Fruit fly (Drosophila melanogaster) whole organism, prepupa: Measurements from ENCODE around the gene CG7294.

Experiments used
- CG10669 ChIP-seq: fragments of 200-800 bp; sonication (Bioruptor generic); optimal IDR thresholded peaks from 3 replicates; lab custom pipeline; 2018; ENCODE audit warnings: missing biosample characterization, mild to moderate bottlenecking, missing genetic modification characterization, moderate library complexity
- CG8632 ChIP-seq: fragments of 200-800 bp; sonication (Bioruptor generic); optimal IDR thresholded peaks from 3 replicates; lab custom pipeline; 2016; ENCODE audit warnings: missing biosample characterization, missing genetic modification characterization
- Hr39 ChIP-seq: fragments of 200-800 bp; sonication (Bioruptor generic); optimal IDR thresholded peaks from 2 replicates; lab custom pipeline; 2016; ENCODE audit warnings: missing biosample characterization, missing genetic modification characterization
- Met ChIP-seq: fragments of 200-800 bp; sonication (Bioruptor generic); optimal IDR thresholded peaks from 3 replicates; lab custom pipeline; 2016; ENCODE audit warnings: missing biosample characterization, missing genetic modification characterization
- eg ChIP-seq: fragments of 200-800 bp; sonication (Bioruptor generic); IDR thresholded peaks from 3 replicates; pipeline ENCODE4 v1.3.6; 2022; ENCODE audit warnings: missing biosample characterization, missing genetic modification characterization
- lz ChIP-seq: fragments of 200-800 bp; sonication (Bioruptor generic); optimal IDR thresholded peaks from 3 replicates; lab custom pipeline; 2016; ENCODE audit warnings: missing biosample characterization, missing genetic modification characterization
- salr ChIP-seq, 2 experiments: fragments of 200-800 bp; sonication (Bioruptor generic); optimal IDR thresholded peaks; 3 replicates each; lab custom pipeline; 2016 to 2018; ENCODE audit warnings: missing biosample characterization in 2 of 2, missing genetic modification characterization in 2 of 2, mild to moderate bottlenecking in 1 of 2
- topi ChIP-seq: fragments of 200-800 bp; sonication (Bioruptor generic); optimal IDR thresholded peaks from 3 replicates; lab custom pipeline; 2016; ENCODE audit warnings: missing biosample characterization, missing genetic modification characterization
- vri ChIP-seq: fragments of 200-800 bp; sonication (Bioruptor generic); optimal IDR thresholded peaks from 3 replicates; lab custom pipeline; 2016; ENCODE audit warnings: missing biosample characterization, mild to moderate bottlenecking, missing genetic modification characterization

CG7294 gene

dm6 chr2L:10639631-10640030, 49.4 kb downstream of the CG7294 start, which contains the start of gene CG31872:
CG31872 (plus strand) TSS chr2L:10639931.
- TF ChIP-seq eg (no peak), CG10669 (GFP tag; lab: Kevin White, UChicago) (no peak), Met (GFP tag; lab: Kevin White, UChicago) (no peak), Hr39 (no peak), lz (GFP tag; lab: Kevin White, UChicago) (no peak), salr (GFP tag; optimal IDR thresholded peaks at IDR 0.05; lab: Kevin White, UChicago) (no peak), CG8632 (no peak), topi (GFP tag; lab: Kevin White, UChicago) (no peak), vri (GFP tag; lab: Kevin White, UChicago) (no peak)
